Worm (Caenorhabditis elegans) whole organism, young adult: ENCODE data around the gene ndua-8.
A peak's percentile ranks its signal among the peaks of the same experiment; 100 is the strongest.

Source experiments
- B0035.1 ChIP-seq: sonication (generic microtip); optimal IDR thresholded peaks from 2 replicates; lab custom pipeline; 2016; ENCODE audit warnings: missing genetic modification characterization, mild to moderate bottlenecking, missing compliant biosample characterization, missing genotype, missing genetic modification reagents
- B0261.1 ChIP-seq: sonication (generic microtip); optimal IDR thresholded peaks from 2 replicates; lab custom pipeline; 2016; ENCODE audit warnings: mild to moderate bottlenecking, missing genetic modification characterization, moderate library complexity, missing compliant biosample characterization
- C06A6.2 ChIP-seq: fragments of 200-800 bp; sonication (Bioruptor generic); conservative IDR thresholded peaks from 2 replicates; pipeline ENCODE4 v1.3.6; 2022; ENCODE audit warnings: missing genetic modification characterization, missing compliant biosample characterization
- C17E4.6 ChIP-seq: fragments of 200-800 bp; sonication (Bioruptor generic); IDR thresholded peaks from 2 replicates; pipeline ENCODE4 v1.3.6; 2022; ENCODE audit warnings: missing genetic modification reagents, missing genetic modification characterization, missing compliant biosample characterization
- F33H1.4 ChIP-seq: fragments of 200-800 bp; sonication (Bioruptor generic); IDR thresholded peaks from 2 replicates; pipeline ENCODE4 v1.3.6; 2022; ENCODE audit warnings: missing genetic modification reagents, missing genetic modification characterization, missing compliant biosample characterization
- F39B2.1 ChIP-seq: fragments of 200-800 bp; sonication (Bioruptor generic); IDR thresholded peaks from 2 replicates; pipeline ENCODE4 v1.3.6; 2022; ENCODE audit warnings: missing genetic modification reagents, missing genetic modification characterization, missing compliant biosample characterization
- F55B11.4 ChIP-seq: sonication (generic microtip); optimal IDR thresholded peaks from 2 replicates; lab custom pipeline; 2016; ENCODE audit warnings: missing compliant biosample characterization, missing genetic modification characterization, borderline replicate concordance; ENCODE audit not compliant: insufficient read depth
- Y53G8AR.9 ChIP-seq: fragments of 200-800 bp; sonication (Bioruptor generic); conservative IDR thresholded peaks from 2 replicates; pipeline ENCODE4 v1.3.6; 2022; ENCODE audit warnings: missing genetic modification reagents, missing genetic modification characterization, missing compliant biosample characterization
- Y67H2A.10 ChIP-seq: fragments of 200-800 bp; sonication (Bioruptor generic); conservative IDR thresholded peaks from 2 replicates; pipeline ENCODE4 v1.3.6; 2022; ENCODE audit warnings: missing genetic modification reagents, missing genetic modification characterization, missing compliant biosample characterization
- aptf-2 ChIP-seq: fragments of 200-800 bp; sonication (Bioruptor generic); conservative IDR thresholded peaks from 2 replicates; pipeline ENCODE4 v1.3.6; 2022; ENCODE audit warnings: missing genetic modification reagents, missing genetic modification characterization, missing compliant biosample characterization
- cebp-1 ChIP-seq, 2 experiments: fragments of 200-800 bp in 1 of 2; sonication (Bioruptor generic) in 1 of 2; sonication (generic microtip) in 1 of 2; IDR thresholded peaks in 1 of 2; optimal IDR thresholded peaks in 1 of 2; 2 replicates each; pipeline versions ENCODE4 v1.3.6 to Lab custom; 2017 to 2022; ENCODE audit warnings: missing compliant biosample characterization in 2 of 2, missing genetic modification characterization in 2 of 2, mild to moderate bottlenecking in 1 of 2, missing genetic modification reagents in 1 of 2, moderate library complexity in 1 of 2
- ceh-79 ChIP-seq: sonication (generic microtip); optimal IDR thresholded peaks from 2 replicates; lab custom pipeline; 2017; ENCODE audit warnings: mild to moderate bottlenecking, missing genetic modification characterization, missing compliant biosample characterization
- ceh-91 ChIP-seq: fragments of 200-800 bp; sonication (Bioruptor generic); IDR thresholded peaks from 2 replicates; pipeline ENCODE4 v1.3.6; 2022; ENCODE audit warnings: missing genetic modification reagents, missing genetic modification characterization, missing compliant biosample characterization
- dpff-1 ChIP-seq: sonication (generic microtip); optimal IDR thresholded peaks from 2 replicates; lab custom pipeline; 2017; ENCODE audit warnings: mild to moderate bottlenecking, missing genetic modification characterization, missing compliant biosample characterization
- dpl-1 ChIP-seq: fragments of 150-350 bp; optimal IDR thresholded peaks from 2 replicates; lab custom pipeline; 2014; ENCODE audit warnings: missing biosample characterization, missing genetic modification reagents, missing genetic modification characterization
- efl-1 ChIP-seq: fragments of 150-350 bp; optimal IDR thresholded peaks from 2 replicates; lab custom pipeline; 2014; ENCODE audit warnings: missing biosample characterization, missing genetic modification reagents, missing genetic modification characterization
- egrh-3 ChIP-seq: fragments of 200-800 bp; sonication (Bioruptor generic); IDR thresholded peaks from 2 replicates; pipeline ENCODE4 v1.3.6; 2022; ENCODE audit warnings: missing genetic modification reagents, missing genetic modification characterization, missing compliant biosample characterization
- hmg-1.2 ChIP-seq: fragments of 200-800 bp; sonication (Bioruptor generic); IDR thresholded peaks from 2 replicates; pipeline ENCODE4 v1.3.6; 2022; ENCODE audit warnings: missing genetic modification reagents, missing genetic modification characterization, missing compliant biosample characterization
- hsf-1 ChIP-seq: fragments of 200-800 bp; sonication (Bioruptor generic); IDR thresholded peaks from 2 replicates; pipeline ENCODE4 v1.3.6; 2022; ENCODE audit warnings: missing genetic modification reagents, missing genetic modification characterization, missing compliant biosample characterization
- let-607 ChIP-seq, 2 experiments: fragments of 200-800 bp in 1 of 2; sonication (Bioruptor generic) in 1 of 2; sonication (generic microtip) in 1 of 2; optimal IDR thresholded peaks; 2 replicates each; lab custom pipeline; 2016 to 2018; ENCODE audit warnings: mild to moderate bottlenecking in 2 of 2, missing compliant biosample characterization in 2 of 2, missing genetic modification characterization in 2 of 2, moderate library complexity in 2 of 2, missing genotype in 1 of 2
- lin-54 ChIP-seq: fragments of 200-800 bp; sonication (Bioruptor generic); optimal IDR thresholded peaks from 2 replicates; lab custom pipeline; 2018; ENCODE audit warnings: mild to moderate bottlenecking, missing genetic modification characterization, missing compliant biosample characterization
- lsl-1 ChIP-seq: fragments of 200-800 bp; sonication (Bioruptor generic); optimal IDR thresholded peaks from 2 replicates; lab custom pipeline; 2018; ENCODE audit warnings: mild to moderate bottlenecking, missing genetic modification characterization, moderate library complexity, missing compliant biosample characterization
- lsy-27 ChIP-seq: sonication (generic microtip); optimal IDR thresholded peaks from 2 replicates; lab custom pipeline; 2017; ENCODE audit warnings: missing genetic modification characterization, mild to moderate bottlenecking, missing compliant biosample characterization, antibody characterized with exemption, missing genotype, borderline replicate concordance; ENCODE audit not compliant: insufficient read depth
- madf-6 ChIP-seq: fragments of 200-800 bp; sonication (Bioruptor generic); IDR thresholded peaks from 2 replicates; pipeline ENCODE4 v1.3.6; 2022; ENCODE audit warnings: missing genetic modification reagents, missing genetic modification characterization, missing compliant biosample characterization
- madf-8 ChIP-seq: fragments of 200-800 bp; sonication (Bioruptor generic); conservative IDR thresholded peaks from 2 replicates; pipeline ENCODE4 v1.3.6; 2022; ENCODE audit warnings: missing genetic modification reagents, missing genetic modification characterization, missing compliant biosample characterization
- nfyb-1 ChIP-seq: fragments of 200-800 bp; sonication (Bioruptor generic); IDR thresholded peaks from 2 replicates; pipeline ENCODE4 v1.3.6; 2022; ENCODE audit warnings: missing genetic modification reagents, missing genetic modification characterization, missing compliant biosample characterization
- rcor-1 ChIP-seq: fragments of 200-800 bp; sonication (Bioruptor generic); IDR thresholded peaks from 2 replicates; pipeline ENCODE4 v1.3.6; 2022; ENCODE audit warnings: missing genetic modification reagents, missing genetic modification characterization, missing compliant biosample characterization
- rpc-1 ChIP-seq, 2 experiments: fragments of 150-350 bp in 1 of 2; sonication (generic microtip) in 1 of 2; optimal IDR thresholded peaks; 2 replicates each; lab custom pipeline; 2014 to 2018; ENCODE audit warnings: missing biosample characterization in 1 of 2, missing genetic modification characterization in 1 of 2, missing genetic modification reagents in 1 of 2, missing genotype in 1 of 2
- snpc-1.1 ChIP-seq: sonication (generic microtip); optimal IDR thresholded peaks from 2 replicates; lab custom pipeline; 2017; ENCODE audit warnings: missing genetic modification characterization, mild to moderate bottlenecking, missing compliant biosample characterization, antibody characterized with exemption, moderate library complexity, missing genotype, missing genetic modification reagents; ENCODE audit not compliant: insufficient read depth
- tbp1 ChIP-seq: fragments of 200-800 bp; sonication (Bioruptor generic); optimal IDR thresholded peaks from 2 replicates; lab custom pipeline; 2018; ENCODE audit warnings: mild to moderate bottlenecking, missing genetic modification characterization, missing compliant biosample characterization
- zfh-2 ChIP-seq: fragments of 200-800 bp; sonication (Bioruptor generic); conservative IDR thresholded peaks from 2 replicates; pipeline ENCODE4 v1.3.6; 2022; ENCODE audit warnings: missing genetic modification reagents, missing genetic modification characterization, missing compliant biosample characterization
- ztf-18 ChIP-seq: sonication (generic microtip); optimal IDR thresholded peaks from 2 replicates; lab custom pipeline; 2016; ENCODE audit warnings: missing genotype, mild to moderate bottlenecking, missing genetic modification characterization, missing compliant biosample characterization

ndua-8 gene

DNA sequence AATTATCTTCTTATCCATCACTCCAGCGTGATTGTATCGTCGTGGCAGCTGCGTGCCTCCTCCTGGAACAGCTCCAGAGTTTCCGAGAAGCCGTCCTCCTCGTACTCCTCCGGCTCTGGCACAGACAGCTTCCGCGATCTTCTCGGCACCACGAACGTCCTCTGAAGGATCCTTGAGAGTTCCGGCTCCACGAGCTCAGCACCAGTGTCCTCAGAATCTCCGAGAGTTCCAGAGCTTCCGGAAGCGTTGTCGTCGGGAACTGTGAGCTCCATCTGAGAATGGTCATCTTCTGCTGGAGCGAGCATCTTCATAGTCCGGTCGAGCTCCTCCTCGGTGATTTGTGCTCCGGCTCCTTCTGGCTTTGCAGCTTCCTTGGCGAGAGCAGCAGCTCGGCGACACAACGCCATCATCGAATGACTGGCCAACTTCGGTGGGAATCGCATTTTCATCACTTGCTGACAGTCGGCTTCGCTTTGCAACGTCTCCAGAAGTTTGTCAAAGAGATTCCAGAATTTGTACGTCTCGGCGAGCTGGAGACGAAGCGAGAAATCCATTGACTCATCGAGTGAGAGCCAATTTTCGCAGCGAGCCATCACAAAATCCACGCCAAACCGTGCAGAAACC is 34.3 kb downstream of the ndua-8 start:
- TF ChIP-seq egrh-3 (peak; percentile 75; the same call in 1 of the 2 replicates), hsf-1 (no peak), zfh-2 (GFP tag; lab: Robert Waterston, UW) (peak; percentile 87), Y67H2A.10 (GFP tag; lab: Robert Waterston, UW) (no peak)

DNA sequence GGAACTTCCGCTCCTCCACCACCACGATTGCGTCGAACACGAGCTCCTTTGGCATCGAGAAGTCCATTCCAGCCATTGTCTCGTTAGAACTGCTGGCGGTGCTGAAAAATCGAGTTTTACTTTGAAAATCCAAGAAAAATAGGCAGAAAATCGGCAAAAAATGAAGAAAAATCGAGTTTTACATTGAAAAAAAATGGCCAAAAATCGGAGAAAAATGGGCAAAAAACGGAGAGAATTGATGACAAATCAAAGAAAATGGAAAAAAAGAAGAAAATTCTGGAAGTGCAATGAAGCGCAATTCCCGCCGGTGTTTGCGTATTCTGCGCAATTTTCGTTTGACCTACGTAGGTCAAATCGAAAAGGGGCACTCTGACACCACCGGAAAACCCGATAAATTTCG is 35.0 kb downstream of the ndua-8 start, which contains the start of gene Y54F10AM.11:
TSS of gene Y54F10AM.11 (minus strand) at position 101 of the 400 bp plus-strand sequence.
- 0 out of 2 replicates have a peak, but pooled peaks have one; percentile 38 for TF ChIP-seq hsf-1

DNA sequence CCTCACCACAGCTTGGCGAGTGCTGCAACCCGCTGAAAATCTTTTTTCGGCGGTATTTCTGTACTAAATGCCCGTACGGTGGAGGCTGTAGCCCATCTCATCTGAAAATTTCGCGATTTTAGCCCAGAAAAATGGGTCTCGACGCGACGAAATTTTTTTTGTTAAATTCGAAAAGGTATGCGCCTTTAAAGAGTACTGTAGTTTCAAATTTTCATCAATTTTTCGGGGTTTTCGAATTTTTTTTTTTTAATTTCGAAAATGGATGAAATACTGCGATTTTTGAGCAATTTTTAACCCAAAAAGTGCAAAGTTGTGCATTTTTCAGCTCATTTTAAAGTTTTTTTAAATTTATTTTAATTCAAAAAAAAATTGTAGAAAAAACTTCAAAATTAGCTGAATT is 42.6 kb downstream of the ndua-8 start, which contains the start of gene Y54F10AR.2:
TSS of gene Y54F10AR.2 (minus strand) at position 101 of the 400 bp plus-strand sequence.
- no peak for TF ChIP-seq hmg-1.2 (GFP tag; lab: Robert Waterston, UW)
- no peak for TF ChIP-seq dpl-1 (GFP tag; lab: Kevin White, UChicago)
- TF ChIP-seq Y53G8AR.9 = no peak
- TF ChIP-seq C06A6.2 = no peak
- no peak for TF ChIP-seq snpc-1.1 (tag; lab: Kevin White, UChicago)
- no peak for TF ChIP-seq dpff-1
- TF ChIP-seq F55B11.4 (tag; lab: Kevin White, UChicago) = no peak
- TF ChIP-seq lin-54 (GFP tag; lab: Kevin White, UChicago) = no peak
- TF ChIP-seq let-607 (tag; optimal IDR thresholded peaks at IDR 0.05; lab: Kevin White, UChicago) = no peak
- TF ChIP-seq B0261.1 (tag; lab: Kevin White, UChicago) = no peak
- no peak for TF ChIP-seq ceh-79 (tag; lab: Kevin White, UChicago)
- TF ChIP-seq tbp1 (GFP tag; lab: Kevin White, UChicago) = no peak

DNA sequence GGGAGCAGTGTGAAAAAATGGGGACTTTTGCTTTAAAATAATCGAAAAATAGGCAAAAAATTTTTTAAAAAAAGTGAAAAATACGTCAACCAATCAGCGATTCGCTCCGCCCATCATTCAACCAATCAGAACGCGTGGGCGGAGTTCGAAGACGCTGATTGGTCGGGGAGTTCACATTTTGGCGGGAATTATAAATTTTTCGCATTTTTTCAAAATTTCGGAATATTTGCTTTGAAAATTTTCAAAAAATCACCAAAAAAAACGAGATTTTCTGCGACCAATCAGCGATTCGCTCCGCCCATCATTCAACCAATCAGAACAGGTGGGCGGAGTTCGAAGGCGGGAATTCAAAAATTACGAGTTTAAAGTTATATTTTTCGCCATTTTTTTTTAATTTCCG is 43.6 kb downstream of the ndua-8 start:
- peak; percentile 87; the same call in 1 of the 2 replicates for TF ChIP-seq nfyb-1 (GFP tag; lab: Robert Waterston, UW)
- TF ChIP-seq rcor-1 (GFP tag; lab: Robert Waterston, UW) = no peak
- TF ChIP-seq madf-6 (GFP tag; lab: Robert Waterston, UW) = 0 out of 2 replicates have a peak, but pooled peaks have one; percentile 26
- TF ChIP-seq, all 124 proteins: peak for 2

DNA sequence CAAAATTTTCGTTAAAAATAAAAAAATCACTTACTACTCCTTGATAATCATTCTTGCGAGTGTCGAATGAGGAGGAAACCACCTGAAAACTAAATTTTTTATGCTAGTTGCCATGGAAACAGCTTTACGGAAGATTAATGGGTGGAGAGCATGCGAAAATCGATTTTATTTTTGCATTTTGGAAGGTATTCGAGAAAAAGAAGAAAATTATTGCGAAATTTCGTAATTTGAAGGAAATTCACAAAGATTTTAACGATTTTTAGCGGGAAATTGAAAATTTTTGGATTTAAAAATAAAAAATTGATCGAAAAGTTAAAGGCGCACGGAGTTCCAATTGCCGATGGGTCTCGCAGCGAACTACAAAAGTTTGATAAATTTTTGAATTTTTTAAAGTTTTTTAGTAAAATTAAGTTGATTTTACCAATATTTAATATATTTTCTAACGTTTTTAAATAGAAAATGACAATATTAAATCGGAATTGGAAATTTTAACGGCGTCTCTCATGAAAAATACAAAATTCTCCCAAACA is 46.8 kb downstream of the ndua-8 start, which contains the start of gene Y54F10AR.1:
TSS of gene Y54F10AR.1 (minus strand) at position 51 of the 530 bp plus-strand sequence.
- peak; percentile 34; the same call in 1 of the 2 replicates for TF ChIP-seq ceh-91 (GFP tag; lab: Robert Waterston, UW)
- peak; percentile 44; the same call in 1 of the 2 replicates for TF ChIP-seq madf-8 (GFP tag; lab: Robert Waterston, UW)
- peak; percentile 71; the same call in 1 of the 2 replicates for TF ChIP-seq madf-6 (GFP tag; lab: Robert Waterston, UW)
- no peak for TF ChIP-seq C06A6.2
- peak; percentile 33 for TF ChIP-seq efl-1
- TF ChIP-seq F33H1.4 = peak; percentile 71

DNA sequence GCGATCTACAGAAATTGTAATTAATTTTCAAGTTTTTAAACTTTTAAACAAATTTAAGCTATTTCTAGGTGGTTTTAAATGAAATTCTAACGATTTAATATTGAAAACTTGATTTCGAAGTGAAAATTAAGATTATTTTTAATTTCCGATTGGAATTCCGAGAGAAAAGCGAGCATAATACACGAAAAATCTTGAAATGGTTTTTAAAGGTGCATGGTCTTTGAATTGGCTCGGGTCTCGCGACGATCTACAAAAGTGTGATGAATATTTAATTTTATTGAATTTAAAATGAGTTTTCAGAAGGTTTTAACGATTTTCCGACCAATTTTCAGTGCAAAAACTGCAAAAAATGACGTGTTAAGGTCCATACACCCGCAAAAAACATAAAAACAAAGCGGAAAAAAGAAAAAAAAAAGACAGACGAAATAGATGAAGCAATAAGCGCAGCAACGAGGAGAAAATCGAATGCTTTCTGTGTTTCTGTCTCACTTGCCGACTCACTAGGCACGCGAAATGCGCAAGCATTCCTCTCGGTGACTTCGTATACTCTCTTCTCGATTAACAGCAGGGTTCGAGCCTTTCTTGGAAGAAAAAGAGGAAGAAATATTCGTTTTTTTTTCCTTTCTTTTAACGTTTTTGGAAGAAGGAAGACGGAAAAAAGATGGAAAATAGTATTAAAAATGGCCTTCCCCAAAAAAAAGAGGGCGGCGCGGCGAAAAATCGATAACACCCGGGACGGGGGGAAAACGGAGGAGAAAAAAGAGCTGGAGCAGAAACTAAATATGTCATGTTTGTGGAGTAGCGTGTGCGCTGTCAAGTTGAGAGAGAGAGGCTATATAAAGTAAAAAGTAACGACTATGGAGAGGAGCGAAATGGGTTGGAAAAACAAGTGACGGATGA is 47.7 kb downstream of the ndua-8 start:
- TF ChIP-seq F33H1.4 (peak; percentile 88), B0035.1 (tag; lab: Kevin White, UChicago) (no peak), ceh-91 (GFP tag; lab: Robert Waterston, UW) (0 out of 2 replicates have a peak, but pooled peaks have one; percentile 27), rpc-1 (optimal IDR thresholded peaks at IDR 0.05; lab: Kevin White, UChicago) (no peak), rpc-1 (tag; optimal IDR thresholded peaks at IDR 0.05; lab: Kevin White, UChicago) (no peak), aptf-2 (GFP tag; lab: Robert Waterston, UW) (no peak), lsl-1 (GFP tag; lab: Kevin White, UChicago) (peak; percentile 95), C17E4.6 (no peak), F39B2.1 (GFP tag; lab: Robert Waterston, UW) (no peak), hmg-1.2 (GFP tag; lab: Robert Waterston, UW) (peak; percentile 43; the same call in 1 of the 2 replicates), lsy-27 (tag; lab: Kevin White, UChicago) (no peak), ztf-18 (tag; lab: Kevin White, UChicago) (peak; percentile 89), let-607 (tag; optimal IDR thresholded peaks at IDR 0.05; lab: Kevin White, UChicago) (peak; percentile 1 to 43), cebp-1 (GFP tag; IDR thresholded peaks at IDR 0.05; lab: Robert Waterston, UW) (peak; percentile 26; the same call in 1 of the 2 replicates), cebp-1 (tag; optimal IDR thresholded peaks at IDR 0.05; lab: Kevin White, UChicago) (peak; percentile 65), zfh-2 (GFP tag; lab: Robert Waterston, UW) (peak; percentile 70), nfyb-1 (GFP tag; lab: Robert Waterston, UW) (peak; percentile 70; the same call in 1 of the 2 replicates)
